Worm (Caenorhabditis elegans) whole organism, L3 larva: ENCODE measurements around the gene frpr-21.

Experiments
- ZK546.5 ChIP-seq: sonication (generic microtip); optimal IDR thresholded peaks from 2 replicates; lab custom pipeline; 2017; ENCODE audit warnings: missing biosample characterization, missing genetic modification characterization
- egl-27 ChIP-seq: sonication (generic microtip); optimal IDR thresholded peaks from 4 replicates; lab custom pipeline; 2017; ENCODE audit warnings: missing biosample characterization, missing genetic modification reagents, missing genetic modification characterization
- eor-1 ChIP-seq, 2 experiments: fragments of 150-350 bp; optimal IDR thresholded peaks; 2 replicates each; lab custom pipeline; 2014 to 2018; ENCODE audit warnings: missing biosample characterization in 2 of 2, missing genetic modification characterization in 2 of 2
- mml-1 ChIP-seq: fragments of 150-350 bp; sonication (generic microtip); optimal IDR thresholded peaks from 3 replicates; lab custom pipeline; 2014; ENCODE audit warnings: missing biosample characterization, missing genetic modification characterization
- nhr-76 ChIP-seq: fragments of 150-350 bp; sonication (generic microtip); optimal IDR thresholded peaks from 5 replicates; lab custom pipeline; 2014; ENCODE audit warnings: missing biosample characterization, missing genetic modification characterization
- nhr-77 ChIP-seq: fragments of 150-350 bp; optimal IDR thresholded peaks from 2 replicates; lab custom pipeline; 2014; ENCODE audit warnings: missing biosample characterization, missing genetic modification characterization
- pha-4 ChIP-seq: fragments of 150-350 bp; optimal IDR thresholded peaks from 2 replicates; lab custom pipeline; 2014; ENCODE audit warnings: missing biosample characterization, missing genetic modification reagents, missing genetic modification characterization
- ztf-11 ChIP-seq: fragments of 150-350 bp; optimal IDR thresholded peaks from 2 replicates; lab custom pipeline; 2014; ENCODE audit warnings: missing biosample characterization, missing genetic modification characterization

ce11 chrII:10439976-10440375 is 18.1 kb upstream of the frpr-21 start, which contains the start of gene E04D5.4:
- TF ChIP-seq mml-1 (no peak), nhr-76 (tag; lab: Kevin White, UChicago) (no peak), pha-4 (tag; lab: Kevin White, UChicago) (no peak), egl-27 (no peak), ZK546.5 (no peak), eor-1 (tag; optimal IDR thresholded peaks at IDR 0.05; lab: Kevin White, UChicago) (no peak), ztf-11 (no peak), nhr-77 (no peak)
